Fruit fly (Drosophila melanogaster) whole organism, prepupa: ENCODE results near the gene CG8607.

Experiments used
- Blimp-1 ChIP-seq: fragments of 200-800 bp; sonication (Bioruptor generic); optimal IDR thresholded peaks from 3 replicates; lab custom pipeline; 2017; ENCODE audit warnings: missing biosample characterization, missing genetic modification characterization, mild to moderate bottlenecking, moderate library complexity, missing genetic modification reagents
- CG10631 ChIP-seq: fragments of 200-800 bp; sonication (Bioruptor generic); optimal IDR thresholded peaks from 2 replicates; lab custom pipeline; 2016; ENCODE audit warnings: missing biosample characterization, missing genetic modification characterization
- CG11902 ChIP-seq: fragments of 200-800 bp; sonication (Bioruptor generic); optimal IDR thresholded peaks from 3 replicates; lab custom pipeline; 2016; ENCODE audit warnings: missing biosample characterization, missing genetic modification characterization
- CG1621 ChIP-seq: fragments of 200-800 bp; sonication (Bioruptor generic); optimal IDR thresholded peaks from 3 replicates; lab custom pipeline; 2018; ENCODE audit warnings: missing biosample characterization, mild to moderate bottlenecking, missing genetic modification characterization
- CG31627 ChIP-seq: fragments of 200-800 bp; sonication (Bioruptor generic); optimal IDR thresholded peaks from 3 replicates; lab custom pipeline; 2016; ENCODE audit warnings: missing biosample characterization, missing genetic modification characterization
- CG3919 ChIP-seq: fragments of 200-800 bp; sonication (Bioruptor generic); optimal IDR thresholded peaks from 3 replicates; lab custom pipeline; 2016; ENCODE audit warnings: missing biosample characterization, missing genetic modification characterization
- CG6276 ChIP-seq: fragments of 200-800 bp; sonication (Bioruptor generic); optimal IDR thresholded peaks from 2 replicates; lab custom pipeline; 2017; ENCODE audit warnings: missing biosample characterization, mild to moderate bottlenecking, missing genetic modification characterization
- CG6792 ChIP-seq: fragments of 200-800 bp; sonication (Bioruptor generic); optimal IDR thresholded peaks from 3 replicates; lab custom pipeline; 2016; ENCODE audit warnings: missing biosample characterization, missing genetic modification characterization
- CG7368 ChIP-seq: fragments of 200-800 bp; sonication (Bioruptor generic); optimal IDR thresholded peaks from 3 replicates; lab custom pipeline; 2016; ENCODE audit warnings: missing biosample characterization, missing genetic modification characterization
- CG8119 ChIP-seq: fragments of 200-800 bp; sonication (Bioruptor generic); IDR thresholded peaks from 3 replicates; pipeline ENCODE4 v1.3.6; 2022; ENCODE audit warnings: missing biosample characterization, missing genetic modification characterization
- Eip75B ChIP-seq: fragments of 200-800 bp; sonication (Bioruptor generic); optimal IDR thresholded peaks from 3 replicates; lab custom pipeline; 2016; ENCODE audit warnings: missing biosample characterization, missing genetic modification characterization
- Ets96B ChIP-seq: fragments of 200-800 bp; optimal IDR thresholded peaks from 2 replicates; lab custom pipeline; 2019; ENCODE audit warnings: missing biosample characterization, mild to moderate bottlenecking, missing genetic modification characterization, moderate library complexity
- Gug ChIP-seq: fragments of 200-800 bp; sonication (Bioruptor generic); IDR thresholded peaks from 2 replicates; pipeline ENCODE4 v1.3.6; 2022; ENCODE audit warnings: missing biosample characterization, missing genetic modification characterization
- Hr4 ChIP-seq: fragments of 200-800 bp; sonication (Bioruptor generic); optimal IDR thresholded peaks from 3 replicates; lab custom pipeline; 2016; ENCODE audit warnings: missing biosample characterization, missing genetic modification characterization
- OdsH ChIP-seq: fragments of 200-800 bp; sonication (Bioruptor generic); optimal IDR thresholded peaks from 3 replicates; lab custom pipeline; 2016; ENCODE audit warnings: missing biosample characterization, missing genetic modification characterization
- Sox102F ChIP-seq: fragments of 200-800 bp; sonication (Bioruptor generic); optimal IDR thresholded peaks from 2 replicates; lab custom pipeline; 2016; ENCODE audit warnings: missing biosample characterization, mild to moderate bottlenecking, missing genetic modification characterization
- acj6 ChIP-seq: fragments of 200-800 bp; sonication (Bioruptor generic); optimal IDR thresholded peaks from 3 replicates; lab custom pipeline; 2016; ENCODE audit warnings: missing biosample characterization, missing genetic modification characterization
- cyc ChIP-seq: fragments of 200-800 bp; sonication (Bioruptor generic); optimal IDR thresholded peaks from 3 replicates; lab custom pipeline; 2016; ENCODE audit warnings: missing biosample characterization, missing genetic modification characterization
- dsx ChIP-seq: fragments of 200-800 bp; optimal IDR thresholded peaks from 3 replicates; lab custom pipeline; 2019; ENCODE audit warnings: missing biosample characterization, mild to moderate bottlenecking, missing genetic modification characterization, moderate library complexity; ENCODE audit not compliant: poor library complexity, severe bottlenecking
- esn ChIP-seq: fragments of 200-800 bp; sonication (Bioruptor generic); optimal IDR thresholded peaks from 2 replicates; lab custom pipeline; 2016; ENCODE audit warnings: missing biosample characterization, mild to moderate bottlenecking, missing genetic modification characterization, moderate library complexity
- net ChIP-seq: fragments of 200-800 bp; sonication (Bioruptor generic); optimal IDR thresholded peaks from 3 replicates; lab custom pipeline; 2016; ENCODE audit warnings: missing biosample characterization, missing genetic modification characterization
- spab ChIP-seq: fragments of 200-800 bp; sonication (Bioruptor generic); optimal IDR thresholded peaks from 2 replicates; lab custom pipeline; 2017; ENCODE audit warnings: missing biosample characterization, mild to moderate bottlenecking, missing genetic modification characterization, missing genetic modification reagents
- svp ChIP-seq: fragments of 200-800 bp; sonication (Bioruptor generic); peaks from one replicate; lab custom pipeline; 2016; ENCODE audit warnings: missing biosample characterization, missing genetic modification characterization
- topi ChIP-seq: fragments of 200-800 bp; sonication (Bioruptor generic); optimal IDR thresholded peaks from 3 replicates; lab custom pipeline; 2016; ENCODE audit warnings: missing biosample characterization, missing genetic modification characterization

Gene CG8607

dm6 chr3L:7370231-7370882, 50.5 kb downstream of the CG8607 start (continued):
- TF ChIP-seq CG7368 (GFP tag; lab: Kevin White, UChicago) (no peak), net (GFP tag; lab: Kevin White, UChicago) (peak; percentile 15), Hr4 (GFP tag; lab: Kevin White, UChicago) (no peak), CG31627 (no peak), CG6276 (GFP tag; lab: Kevin White, UChicago) (no peak), OdsH (GFP tag; lab: Kevin White, UChicago) (no peak), Eip75B (GFP tag; lab: Kevin White, UChicago) (peak; percentile 7), CG8119 (no peak), Gug (GFP tag; lab: Robert Waterston, UW) (no peak), Blimp-1 (GFP tag; lab: Kevin White, UChicago) (no peak), CG11902 (GFP tag; lab: Kevin White, UChicago) (no peak), Sox102F (GFP tag; lab: Kevin White, UChicago) (peak; percentile 1), Ets96B (no peak), CG3919 (GFP tag; lab: Kevin White, UChicago) (no peak), CG10631 (GFP tag; lab: Kevin White, UChicago) (no peak), svp (GFP tag; lab: Kevin White, UChicago) (peak; percentile 64), CG1621 (tag; lab: Kevin White, UChicago) (no peak), CG6792 (no peak), esn (GFP tag; lab: Kevin White, UChicago) (no peak), acj6 (GFP tag; lab: Kevin White, UChicago) (no peak), topi (GFP tag; lab: Kevin White, UChicago) (no peak), spab (no peak), cyc (GFP tag; lab: Kevin White, UChicago) (no peak), dsx (GFP tag; lab: Kevin White, UChicago) (no peak)
